Worm (Caenorhabditis elegans) whole organism, L4 larva: ENCODE measurements around the gene cest-28.

Experiments used
- D1046.2 ChIP-seq: fragments of 200-800 bp; sonication (Bioruptor generic); IDR thresholded peaks from 2 replicates; pipeline ENCODE4 v1.3.6; 2022; ENCODE audit warnings: missing genetic modification characterization, missing compliant biosample characterization
- F26F4.8 ChIP-seq: fragments of 200-800 bp; sonication (Bioruptor generic); conservative IDR thresholded peaks from 2 replicates; pipeline ENCODE4 v1.3.6; 2022; ENCODE audit warnings: missing genetic modification characterization, missing compliant biosample characterization
- F49E8.2 ChIP-seq: sonication (generic microtip); optimal IDR thresholded peaks from 2 replicates; lab custom pipeline; 2016; ENCODE audit warnings: missing compliant biosample characterization, mild to moderate bottlenecking, missing genetic modification characterization, borderline replicate concordance
- Y105C5A.15 ChIP-seq: fragments of 200-800 bp; sonication (Bioruptor generic); IDR thresholded peaks from 2 replicates; pipeline ENCODE4 v1.3.6; 2022; ENCODE audit warnings: missing genetic modification characterization, missing compliant biosample characterization
- Y5F2A.4 ChIP-seq: fragments of 200-800 bp; sonication (Bioruptor generic); optimal IDR thresholded peaks from 2 replicates; lab custom pipeline; 2018; ENCODE audit warnings: mild to moderate bottlenecking, missing genetic modification characterization, missing compliant biosample characterization
- Y75B8A.6 ChIP-seq: fragments of 200-800 bp; sonication (Bioruptor generic); IDR thresholded peaks from 2 replicates; pipeline ENCODE4 v1.3.6; 2022; ENCODE audit warnings: missing genetic modification reagents, missing genetic modification characterization, missing compliant biosample characterization
- ZK546.5 ChIP-seq, 2 experiments: sonication (generic microtip); optimal IDR thresholded peaks; 2 replicates each; lab custom pipeline; 2017; ENCODE audit warnings: missing biosample characterization in 2 of 2, missing genetic modification characterization in 2 of 2
- aha-1 ChIP-seq: fragments of 150-350 bp; peaks from one replicate; lab custom pipeline; 2014; ENCODE audit warnings: missing biosample characterization, missing genetic modification characterization
- arid-1 ChIP-seq: fragments of 200-800 bp; sonication (Bioruptor generic); conservative IDR thresholded peaks from 2 replicates; pipeline ENCODE4 v1.3.6; 2022; ENCODE audit warnings: missing genetic modification reagents, missing genetic modification characterization, missing compliant biosample characterization
- attf-4 ChIP-seq: sonication (generic microtip); optimal IDR thresholded peaks from 3 replicates; lab custom pipeline; 2017; ENCODE audit warnings: missing biosample characterization, missing genetic modification characterization
- ces-1 ChIP-seq: fragments of 150-350 bp; sonication (generic microtip); optimal IDR thresholded peaks from 4 replicates; lab custom pipeline; 2014; ENCODE audit warnings: missing biosample characterization, missing genetic modification reagents, missing genetic modification characterization
- daf-12 ChIP-seq: fragments of 150-350 bp; optimal IDR thresholded peaks from 2 replicates; lab custom pipeline; 2014; ENCODE audit warnings: missing biosample characterization, missing genetic modification reagents, missing genetic modification characterization
- daf-16 ChIP-seq, 3 experiments: sonication (generic microtip); optimal IDR thresholded peaks; 2 replicates each; lab custom pipeline; 2016 to 2017; ENCODE audit warnings: missing genetic modification characterization in 3 of 3, missing genetic modification reagents in 3 of 3, mild to moderate bottlenecking in 2 of 3, missing compliant biosample characterization in 2 of 3, missing biosample characterization in 1 of 3, moderate library complexity in 1 of 3
- daf-19 ChIP-seq: fragments of 200-800 bp; sonication (Bioruptor generic); conservative IDR thresholded peaks from 2 replicates; pipeline ENCODE4 v1.3.6; 2022; ENCODE audit warnings: missing genetic modification characterization, missing compliant biosample characterization
- daf-8 ChIP-seq: fragments of 200-800 bp; sonication (Bioruptor generic); IDR thresholded peaks from 2 replicates; pipeline ENCODE4 v1.3.6; 2022; ENCODE audit warnings: missing genetic modification characterization, missing compliant biosample characterization
- dmd-6 ChIP-seq: fragments of 200-800 bp; sonication (Bioruptor generic); IDR thresholded peaks from 2 replicates; pipeline ENCODE4 v1.3.6; 2022; ENCODE audit warnings: missing genetic modification reagents, missing genetic modification characterization, missing compliant biosample characterization
- dve-1 ChIP-seq: sonication (generic microtip); optimal IDR thresholded peaks from 2 replicates; lab custom pipeline; 2017; ENCODE audit warnings: antibody characterized with exemption, mild to moderate bottlenecking, missing genetic modification characterization, missing compliant biosample characterization; ENCODE audit not compliant: insufficient read depth
- egl-43 ChIP-seq: fragments of 200-800 bp; sonication (Bioruptor generic); IDR thresholded peaks from 2 replicates; pipeline ENCODE4 v1.3.6; 2022; ENCODE audit warnings: missing genetic modification reagents, missing genetic modification characterization, missing compliant biosample characterization
- fos-1 ChIP-seq: fragments of 150-350 bp; optimal IDR thresholded peaks from 2 replicates; lab custom pipeline; 2014; ENCODE audit warnings: missing biosample characterization, missing genetic modification characterization
- gei-8 ChIP-seq: fragments of 200-800 bp; sonication (Bioruptor generic); optimal IDR thresholded peaks from 2 replicates; lab custom pipeline; 2018; ENCODE audit warnings: mild to moderate bottlenecking, missing genetic modification characterization, missing compliant biosample characterization
- hif-1 ChIP-seq, 2 experiments: sonication (generic microtip); optimal IDR thresholded peaks; 2 replicates each; lab custom pipeline; 2016 to 2017; ENCODE audit warnings: missing compliant biosample characterization in 2 of 2, missing genetic modification characterization in 2 of 2, missing genetic modification reagents in 2 of 2, missing genotype in 2 of 2, mild to moderate bottlenecking in 1 of 2
- hlh-11 ChIP-seq: fragments of 200-800 bp; sonication (Bioruptor generic); optimal IDR thresholded peaks from 2 replicates; lab custom pipeline; 2018; ENCODE audit warnings: mild to moderate bottlenecking, missing genetic modification characterization, missing compliant biosample characterization
- lim-7 ChIP-seq: fragments of 200-800 bp; sonication (Bioruptor generic); IDR thresholded peaks from 2 replicates; pipeline ENCODE4 v1.3.6; 2022; ENCODE audit warnings: missing genetic modification characterization, missing compliant biosample characterization
- lin-15B ChIP-seq: fragments of 150-350 bp; sonication (generic microtip); optimal IDR thresholded peaks from 3 replicates; lab custom pipeline; 2014; ENCODE audit warnings: missing biosample characterization, missing genetic modification characterization
- lin-38 ChIP-seq: fragments of 200-800 bp; sonication (Bioruptor generic); IDR thresholded peaks from 2 replicates; pipeline ENCODE4 v1.3.6; 2022; ENCODE audit warnings: missing genetic modification reagents, missing genetic modification characterization, missing compliant biosample characterization
- madf-9 ChIP-seq: fragments of 200-800 bp; sonication (Bioruptor generic); conservative IDR thresholded peaks from 2 replicates; pipeline ENCODE4 v1.3.6; 2022; ENCODE audit warnings: missing genetic modification reagents, missing genetic modification characterization, missing compliant biosample characterization
- mdt-29 ChIP-seq: fragments of 200-800 bp; sonication (Bioruptor generic); IDR thresholded peaks from 2 replicates; pipeline ENCODE4 v1.3.6; 2022; ENCODE audit warnings: missing genetic modification reagents, missing genetic modification characterization, missing compliant biosample characterization
- mep-1 ChIP-seq: fragments of 150-350 bp; sonication (generic microtip); optimal IDR thresholded peaks from 3 replicates; lab custom pipeline; 2014; ENCODE audit warnings: missing biosample characterization, missing genetic modification characterization
- mes-2 ChIP-seq: sonication (generic microtip); optimal IDR thresholded peaks from 2 replicates; lab custom pipeline; 2016; ENCODE audit warnings: missing genotype, mild to moderate bottlenecking, missing genetic modification characterization, missing compliant biosample characterization; ENCODE audit not compliant: poor library complexity, severe bottlenecking
- nhr-102 ChIP-seq: sonication (generic microtip); optimal IDR thresholded peaks from 2 replicates; lab custom pipeline; 2016; ENCODE audit warnings: mild to moderate bottlenecking, missing genetic modification characterization, moderate library complexity, missing compliant biosample characterization
- nhr-237 ChIP-seq: sonication (generic microtip); optimal IDR thresholded peaks from 2 replicates; lab custom pipeline; 2017; ENCODE audit warnings: missing biosample characterization, missing genetic modification characterization
- nhr-25 ChIP-seq: sonication (generic microtip); optimal IDR thresholded peaks from 2 replicates; lab custom pipeline; 2017; ENCODE audit warnings: missing genetic modification characterization, mild to moderate bottlenecking, missing compliant biosample characterization, antibody characterized with exemption, moderate library complexity, borderline replicate concordance; ENCODE audit not compliant: insufficient read depth
- nhr-28 ChIP-seq: fragments of 150-350 bp; optimal IDR thresholded peaks from 2 replicates; lab custom pipeline; 2014; ENCODE audit warnings: missing biosample characterization, missing genetic modification characterization
- nhr-76 ChIP-seq: fragments of 150-350 bp; optimal IDR thresholded peaks from 2 replicates; lab custom pipeline; 2014; ENCODE audit warnings: missing biosample characterization, missing genetic modification characterization
- nhr-77 ChIP-seq: fragments of 150-350 bp; optimal IDR thresholded peaks from 2 replicates; lab custom pipeline; 2014; ENCODE audit warnings: missing biosample characterization, missing genetic modification characterization
- pha-4 ChIP-seq, 2 experiments: fragments of 150-350 bp in 1 of 2; fragments of 200-800 bp in 1 of 2; sonication (Bioruptor generic) in 1 of 2; IDR thresholded peaks in 1 of 2; optimal IDR thresholded peaks in 1 of 2; 2 replicates each; pipeline versions ENCODE4 v1.3.6 to Lab custom; 2014 to 2022; ENCODE audit warnings: missing genetic modification characterization in 2 of 2, missing genetic modification reagents in 2 of 2, missing biosample characterization in 1 of 2, missing compliant biosample characterization in 1 of 2
- php-3 ChIP-seq: fragments of 200-800 bp; sonication (Bioruptor generic); IDR thresholded peaks from 2 replicates; pipeline ENCODE4 v1.3.6; 2022; ENCODE audit warnings: missing genetic modification reagents, missing genetic modification characterization, missing compliant biosample characterization
- sdz-12 ChIP-seq: fragments of 200-800 bp; sonication (Bioruptor generic); optimal IDR thresholded peaks from 2 replicates; lab custom pipeline; 2018; ENCODE audit warnings: mild to moderate bottlenecking, missing genetic modification characterization, missing compliant biosample characterization
- snpc-4 ChIP-seq: fragments of 150-350 bp; optimal IDR thresholded peaks from 2 replicates; lab custom pipeline; 2014; ENCODE audit warnings: missing biosample characterization, missing genetic modification characterization
- tag-97 ChIP-seq: fragments of 200-800 bp; sonication (Bioruptor generic); IDR thresholded peaks from 2 replicates; pipeline ENCODE4 v1.3.6; 2022; ENCODE audit warnings: missing genetic modification characterization, missing compliant biosample characterization
- tra-1 ChIP-seq: fragments of 200-800 bp; sonication (Bioruptor generic); IDR thresholded peaks from 2 replicates; pipeline ENCODE4 v1.3.6; 2022; ENCODE audit warnings: missing genetic modification reagents, missing genetic modification characterization, missing compliant biosample characterization
- unc-39 ChIP-seq: sonication (generic microtip); optimal IDR thresholded peaks from 2 replicates; lab custom pipeline; 2017; ENCODE audit warnings: missing biosample characterization, missing genetic modification characterization
- unc-62 ChIP-seq, 3 experiments: fragments of 150-350 bp in 1 of 3; sonication (generic microtip); optimal IDR thresholded peaks in 2 of 3; peaks in 1 of 3; 1 replicate in 1 of 3; 2 replicates in 2 of 3; lab custom pipeline; 2014 to 2017; ENCODE audit warnings: missing biosample characterization in 3 of 3, missing genetic modification characterization in 3 of 3, missing genetic modification reagents in 3 of 3, missing genotype in 1 of 3
- zfp-3 ChIP-seq: fragments of 200-800 bp; sonication (Bioruptor generic); conservative IDR thresholded peaks from 2 replicates; pipeline ENCODE4 v1.3.6; 2022; ENCODE audit warnings: missing genetic modification reagents, missing genetic modification characterization, missing compliant biosample characterization
- ztf-7 ChIP-seq: fragments of 150-350 bp; optimal IDR thresholded peaks from 2 replicates; lab custom pipeline; 2014; ENCODE audit warnings: missing biosample characterization, missing genetic modification characterization

Gene cest-28

ce11 chrV:6665751-6666150, 3.9 kb upstream of the cest-28 start, which contains the start of gene pmp-5 (continued):
- TF ChIP-seq dve-1 (tag; lab: Kevin White, UChicago) (peak; percentile 67), pha-4 (GFP tag; IDR thresholded peaks at IDR 0.05; lab: Robert Waterston, UW) (no peak), pha-4 (tag; optimal IDR thresholded peaks at IDR 0.05; lab: Kevin White, UChicago) (no peak), nhr-28 (peak; percentile 86), F26F4.8 (GFP tag; lab: Robert Waterston, UW) (no peak), mdt-29 (GFP tag; lab: Robert Waterston, UW) (no peak), tra-1 (peak; percentile 65), hlh-11 (tag; lab: Kevin White, UChicago) (peak; percentile 69)

DNA sequence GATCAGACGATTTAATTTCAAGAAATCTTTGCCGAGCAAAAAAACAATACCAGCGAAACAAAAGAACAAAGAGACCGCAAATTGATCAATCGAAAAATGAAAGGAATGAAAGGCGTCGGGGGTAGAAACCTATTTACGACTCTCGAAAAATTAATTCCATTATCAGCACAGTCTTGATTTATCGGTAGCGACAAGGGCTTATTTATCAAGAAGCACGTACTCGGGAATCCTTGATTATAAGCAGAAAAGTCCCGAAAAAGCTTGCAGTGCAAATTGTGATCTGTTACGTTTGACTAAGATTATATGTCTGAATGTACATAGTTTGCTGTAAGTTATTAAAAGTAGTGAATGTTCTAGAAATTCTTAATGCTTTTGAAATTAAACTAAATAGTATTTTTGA, 3.1 kb upstream of the cest-28 start:
- TF ChIP-seq dve-1 (tag; lab: Kevin White, UChicago) (peak; percentile 32), daf-8 (GFP tag; lab: Robert Waterston, UW) (no peak), Y5F2A.4 (GFP tag; lab: Kevin White, UChicago) (no peak), nhr-25 (tag; lab: Kevin White, UChicago) (no peak), sdz-12 (GFP tag; lab: Kevin White, UChicago) (no peak), daf-19 (GFP tag; lab: Robert Waterston, UW) (no peak), D1046.2 (GFP tag; lab: Robert Waterston, UW) (no peak), gei-8 (no peak), aha-1 (tag; lab: Kevin White, UChicago) (peak; percentile 52), arid-1 (GFP tag; lab: Robert Waterston, UW) (no peak), attf-4 (no peak), daf-16 (GFP tag; optimal IDR thresholded peaks at IDR 0.05; lab: Kevin White, UChicago) (no peak), daf-16 (tag; optimal IDR thresholded peaks at IDR 0.05; lab: Kevin White, UChicago) (peak; percentile 74), unc-62 (GFP tag; optimal IDR thresholded peaks at IDR 0.05 in 1 of 2; lab: Kevin White, UChicago) (no peak), unc-62 (tag; optimal IDR thresholded peaks at IDR 0.05; lab: Kevin White, UChicago) (no peak), Y105C5A.15 (GFP tag; lab: Robert Waterston, UW) (no peak), snpc-4 (no peak), hif-1 (tag; optimal IDR thresholded peaks at IDR 0.05; lab: Kevin White, UChicago) (peak in 1 of 2 experiments; percentile 84), lin-38 (GFP tag; lab: Robert Waterston, UW) (no peak), ZK546.5 (tag; optimal IDR thresholded peaks at IDR 0.05; lab: Kevin White, UChicago) (no peak), ztf-7 (tag; lab: Kevin White, UChicago) (no peak), F49E8.2 (tag; lab: Kevin White, UChicago) (no peak), daf-12 (tag; lab: Kevin White, UChicago) (no peak), ces-1 (GFP tag; lab: Kevin White, UChicago) (no peak), fos-1 (no peak), Y75B8A.6 (GFP tag; lab: Robert Waterston, UW) (no peak), madf-9 (GFP tag; lab: Robert Waterston, UW) (no peak), unc-39 (tag; lab: Kevin White, UChicago) (no peak), egl-43 (GFP tag; lab: Robert Waterston, UW) (no peak), mep-1 (no peak), nhr-77 (tag; lab: Kevin White, UChicago) (no peak), mes-2 (tag; lab: Kevin White, UChicago) (no peak), lim-7 (GFP tag; lab: Robert Waterston, UW) (no peak), dmd-6 (peak; percentile 73), tag-97 (no peak), hlh-11 (tag; lab: Kevin White, UChicago) (peak; percentile 34), lin-15B (tag; lab: Kevin White, UChicago) (no peak), zfp-3 (no peak), php-3 (GFP tag; lab: Robert Waterston, UW) (0 out of 2 replicates have a peak, but pooled peaks have one; percentile 33), nhr-102 (no peak), nhr-76 (tag; lab: Kevin White, UChicago) (no peak), nhr-237 (no peak), nhr-28 (peak; percentile 18)
- TF ChIP-seq, all 104 proteins: peak for 8
